Fruit fly (Drosophila melanogaster) whole organism, embryonic: ENCODE results near the gene Tengl3.

ENCODE experiments used
- Aef1 ChIP-seq: fragments of 200-800 bp; sonication (Bioruptor generic); IDR thresholded peaks from 3 replicates; pipeline ENCODE4 v1.3.6; 2022; ENCODE audit warnings: missing biosample characterization, missing genetic modification characterization
- CG10431 ChIP-seq: fragments of 200-800 bp; sonication (Bioruptor generic); optimal IDR thresholded peaks from 3 replicates; lab custom pipeline; 2018; ENCODE audit warnings: missing biosample characterization, mild to moderate bottlenecking, missing genetic modification characterization
- CG11085 ChIP-seq: fragments of 200-800 bp; sonication (Bioruptor generic); IDR thresholded peaks from 2 replicates; pipeline ENCODE4 v1.3.6; 2022; ENCODE audit warnings: missing biosample characterization, missing genetic modification characterization
- CG11695 ChIP-seq: fragments of 200-800 bp; sonication (Bioruptor generic); IDR thresholded peaks from 3 replicates; pipeline ENCODE4 v1.3.6; 2022; ENCODE audit warnings: missing biosample characterization, missing genetic modification characterization
- CG11696 ChIP-seq: fragments of 200-800 bp; sonication (Bioruptor generic); IDR thresholded peaks from 2 replicates; pipeline ENCODE4 v1.3.6; 2022; ENCODE audit warnings: missing biosample characterization, missing genetic modification characterization
- CG12219 ChIP-seq: fragments of 200-800 bp; sonication (Bioruptor generic); optimal IDR thresholded peaks from 3 replicates; lab custom pipeline; 2018; ENCODE audit warnings: missing biosample characterization, mild to moderate bottlenecking, missing genetic modification characterization
- CG1233 ChIP-seq: fragments of 200-800 bp; sonication (Bioruptor generic); optimal IDR thresholded peaks from 4 replicates; lab custom pipeline; 2018; ENCODE audit warnings: missing biosample characterization, mild to moderate bottlenecking, missing genetic modification characterization
- CG1603 ChIP-seq: fragments of 200-800 bp; sonication (Bioruptor generic); optimal IDR thresholded peaks from 2 replicates; lab custom pipeline; 2019; ENCODE audit warnings: missing biosample characterization, mild to moderate bottlenecking, missing genetic modification characterization, moderate library complexity
- CG17385 ChIP-seq: fragments of 200-800 bp; sonication (Bioruptor generic); optimal IDR thresholded peaks from 3 replicates; lab custom pipeline; 2018; ENCODE audit warnings: missing biosample characterization, mild to moderate bottlenecking, missing genetic modification characterization
- CG17612 ChIP-seq: fragments of 200-800 bp; sonication (Bioruptor generic); IDR thresholded peaks from 2 replicates; pipeline ENCODE4 v1.3.6; 2022; ENCODE audit warnings: missing biosample characterization, missing genetic modification characterization
- CG18262 ChIP-seq: fragments of 200-800 bp; optimal IDR thresholded peaks from 3 replicates; lab custom pipeline; 2019; ENCODE audit warnings: missing biosample characterization, mild to moderate bottlenecking, missing genetic modification characterization, moderate library complexity
- CG32532 ChIP-seq: fragments of 200-800 bp; sonication (Bioruptor generic); IDR thresholded peaks from 2 replicates; pipeline ENCODE4 v1.3.6; 2022; ENCODE audit warnings: missing biosample characterization, missing genetic modification characterization
- CG4282 ChIP-seq: fragments of 200-800 bp; sonication (Bioruptor generic); optimal IDR thresholded peaks from 2 replicates; lab custom pipeline; 2016; ENCODE audit warnings: missing biosample characterization, missing genetic modification characterization
- CG4424 ChIP-seq: fragments of 200-800 bp; sonication (Bioruptor generic); optimal IDR thresholded peaks from 3 replicates; lab custom pipeline; 2016; ENCODE audit warnings: missing biosample characterization, missing genetic modification characterization
- CG6175 ChIP-seq: fragments of 200-800 bp; sonication (Bioruptor generic); IDR thresholded peaks from 3 replicates; pipeline ENCODE4 v1.3.6; 2022; ENCODE audit warnings: missing biosample characterization, missing genetic modification characterization
- CG8478 ChIP-seq: fragments of >200 bp; optimal IDR thresholded peaks from 2 replicates; lab custom pipeline; 2018
- CG8765 ChIP-seq: fragments of 200-800 bp; sonication (Bioruptor generic); IDR thresholded peaks from 2 replicates; pipeline ENCODE4 v1.3.6; 2022; ENCODE audit warnings: missing biosample characterization, missing genetic modification characterization
- CkIIα-i1 ChIP-seq: fragments of 200-800 bp; sonication (Bioruptor generic); IDR thresholded peaks from 2 replicates; pipeline ENCODE4 v1.3.6; 2022; ENCODE audit warnings: missing biosample characterization, missing genetic modification characterization
- Ets97D ChIP-seq: fragments of 200-800 bp; sonication (Bioruptor generic); optimal IDR thresholded peaks from 3 replicates; lab custom pipeline; 2016; ENCODE audit warnings: missing biosample characterization, missing genetic modification characterization
- GATAe ChIP-seq: fragments of 200-800 bp; sonication (Bioruptor generic); conservative IDR thresholded peaks from 2 replicates; pipeline ENCODE4 v1.3.6; 2022; ENCODE audit warnings: missing biosample characterization, missing genetic modification characterization
- Gug ChIP-seq: fragments of 200-800 bp; sonication (Bioruptor generic); IDR thresholded peaks from 4 replicates; pipeline ENCODE4 v1.3.6; 2022; ENCODE audit warnings: missing biosample characterization, missing genetic modification characterization
- H2.0 ChIP-seq: fragments of 200-800 bp; sonication (Bioruptor generic); IDR thresholded peaks from 2 replicates; pipeline ENCODE4 v1.3.6; 2022; ENCODE audit warnings: missing biosample characterization, missing genetic modification characterization
- Hr3 ChIP-seq: fragments of 200-800 bp; sonication (Bioruptor generic); optimal IDR thresholded peaks from 3 replicates; lab custom pipeline; 2016; ENCODE audit warnings: missing biosample characterization, missing genetic modification characterization
- Hsf ChIP-seq: fragments of 200-800 bp; sonication (Bioruptor generic); optimal IDR thresholded peaks from 3 replicates; lab custom pipeline; 2016; ENCODE audit warnings: missing biosample characterization, missing genetic modification characterization
- Lim3 ChIP-seq: fragments of 200-800 bp; sonication (Bioruptor generic); IDR thresholded peaks from 2 replicates; pipeline ENCODE4 v1.3.6; 2022; ENCODE audit warnings: missing biosample characterization, missing genetic modification characterization
- Mad ChIP-seq: fragments of 200-800 bp; sonication (Bioruptor generic); optimal IDR thresholded peaks from 2 replicates; lab custom pipeline; 2016; ENCODE audit warnings: missing biosample characterization, missing genetic modification characterization
- Mrtf ChIP-seq: fragments of 200-800 bp; sonication (Bioruptor generic); IDR thresholded peaks from 3 replicates; pipeline ENCODE4 v1.3.6; 2022; ENCODE audit warnings: missing biosample characterization, missing genetic modification characterization
- Opbp ChIP-seq: fragments of 200-800 bp; sonication (Bioruptor generic); IDR thresholded peaks from 3 replicates; pipeline ENCODE4 v1.3.6; 2022; ENCODE audit warnings: missing biosample characterization, missing genetic modification characterization; ENCODE audit not compliant: partially characterized antibody
- Pdp1 ChIP-seq, 2 experiments: fragments of 200-800 bp; sonication (Bioruptor generic); optimal IDR thresholded peaks; 3 replicates each; lab custom pipeline; 2016; ENCODE audit warnings: missing biosample characterization in 2 of 2, missing genetic modification characterization in 2 of 2, mild to moderate bottlenecking in 1 of 2, moderate library complexity in 1 of 2
- ac ChIP-seq: fragments of 200-800 bp; sonication (Bioruptor generic); optimal IDR thresholded peaks from 3 replicates; lab custom pipeline; 2017; ENCODE audit warnings: missing biosample characterization, mild to moderate bottlenecking, missing genetic modification characterization
- ash1 ChIP-seq: fragments of 200-800 bp; sonication (Bioruptor generic); optimal IDR thresholded peaks from 2 replicates; lab custom pipeline; 2018; ENCODE audit warnings: missing biosample characterization, mild to moderate bottlenecking, missing genetic modification characterization
- crc ChIP-seq: fragments of 200-800 bp; sonication (Bioruptor generic); optimal IDR thresholded peaks from 2 replicates; lab custom pipeline; 2016; ENCODE audit warnings: missing biosample characterization, missing genetic modification characterization
- emc ChIP-seq: fragments of 200-800 bp; sonication (Bioruptor generic); optimal IDR thresholded peaks from 2 replicates; lab custom pipeline; 2016; ENCODE audit warnings: missing biosample characterization, missing genetic modification characterization
- lov ChIP-seq, 2 experiments: fragments of 200-800 bp in 1 of 2; fragments of >200 bp in 1 of 2; sonication (Bioruptor generic) in 1 of 2; IDR thresholded peaks in 1 of 2; optimal IDR thresholded peaks in 1 of 2; 2 replicates in 1 of 2; 3 replicates in 1 of 2; pipeline versions ENCODE4 v1.3.6 to Lab custom; 2017 to 2022; ENCODE audit warnings: missing biosample characterization in 1 of 2, missing genetic modification characterization in 1 of 2
- mirr ChIP-seq: fragments of 200-800 bp; sonication (Bioruptor generic); optimal IDR thresholded peaks from 3 replicates; lab custom pipeline; 2018; ENCODE audit warnings: missing biosample characterization, mild to moderate bottlenecking, missing genetic modification characterization
- nerfin-1 ChIP-seq: fragments of 200-800 bp; sonication (Bioruptor generic); optimal IDR thresholded peaks from 3 replicates; lab custom pipeline; 2019; ENCODE audit warnings: missing biosample characterization, mild to moderate bottlenecking, missing genetic modification characterization, moderate library complexity
- p53 ChIP-seq: fragments of 200-800 bp; sonication (Bioruptor generic); optimal IDR thresholded peaks from 2 replicates; lab custom pipeline; 2016; ENCODE audit warnings: missing biosample characterization, missing genetic modification characterization
- pnt ChIP-seq: fragments of 200-800 bp; sonication (Bioruptor generic); optimal IDR thresholded peaks from 3 replicates; lab custom pipeline; 2016; ENCODE audit warnings: missing biosample characterization, missing genetic modification characterization
- prd ChIP-seq, 3 experiments: fragments of >200 bp in 2 of 3; fragments of 200-800 bp in 1 of 3; sonication (Bioruptor generic) in 1 of 3; optimal IDR thresholded peaks in 2 of 3; IDR thresholded peaks in 1 of 3; 2 replicates in 2 of 3; 3 replicates in 1 of 3; pipeline versions ENCODE4 v1.3.6 to Lab custom; 2017 to 2022; ENCODE audit warnings: missing biosample characterization in 1 of 3, missing genetic modification characterization in 1 of 3
- pzg ChIP-seq: fragments of 200-800 bp; sonication (Bioruptor generic); optimal IDR thresholded peaks from 3 replicates; lab custom pipeline; 2018; ENCODE audit warnings: missing biosample characterization, mild to moderate bottlenecking, missing genetic modification characterization, moderate library complexity
- ro ChIP-seq: fragments of 200-800 bp; sonication (Bioruptor generic); IDR thresholded peaks from 2 replicates; pipeline ENCODE4 v1.3.6; 2022; ENCODE audit warnings: missing biosample characterization, missing genetic modification characterization
- sc ChIP-seq, 3 experiments: fragments of >200 bp in 2 of 3; fragments of 200-800 bp in 1 of 3; sonication (Bioruptor generic) in 1 of 3; optimal IDR thresholded peaks; 2 replicates in 2 of 3; 3 replicates in 1 of 3; lab custom pipeline; 2017; ENCODE audit warnings: mild to moderate bottlenecking in 1 of 3, missing biosample characterization in 1 of 3, missing genetic modification characterization in 1 of 3, missing genetic modification reagents in 1 of 3
- sima ChIP-seq: fragments of 200-800 bp; sonication (Bioruptor generic); optimal IDR thresholded peaks from 2 replicates; lab custom pipeline; 2016; ENCODE audit warnings: missing biosample characterization, missing genetic modification characterization
- sisA ChIP-seq: fragments of 200-800 bp; sonication (Bioruptor generic); IDR thresholded peaks from 2 replicates; pipeline ENCODE4 v1.3.6; 2022; ENCODE audit warnings: missing biosample characterization, missing genetic modification characterization
- tll ChIP-seq, 2 experiments: fragments of 200-800 bp in 1 of 2; fragments of >200 bp in 1 of 2; sonication (Bioruptor generic) in 1 of 2; optimal IDR thresholded peaks; 2 replicates each; lab custom pipeline; 2017 to 2019; ENCODE audit warnings: missing biosample characterization in 2 of 2, missing genetic modification characterization in 2 of 2, mild to moderate bottlenecking in 1 of 2, moderate library complexity in 1 of 2
- wor ChIP-seq: fragments of 200-800 bp; sonication (Bioruptor generic); IDR thresholded peaks from 2 replicates; pipeline ENCODE4 v1.3.6; 2022; ENCODE audit warnings: missing biosample characterization, missing genetic modification characterization
- zen ChIP-seq: fragments of 200-800 bp; sonication (Bioruptor generic); optimal IDR thresholded peaks from 3 replicates; lab custom pipeline; 2018; ENCODE audit warnings: missing biosample characterization, mild to moderate bottlenecking, missing genetic modification characterization, moderate library complexity
- zf30C ChIP-seq: fragments of 200-800 bp; sonication (Bioruptor generic); optimal IDR thresholded peaks from 3 replicates; lab custom pipeline; 2018; ENCODE audit warnings: missing biosample characterization, mild to moderate bottlenecking, missing genetic modification characterization

The Tengl3 gene

DNA sequence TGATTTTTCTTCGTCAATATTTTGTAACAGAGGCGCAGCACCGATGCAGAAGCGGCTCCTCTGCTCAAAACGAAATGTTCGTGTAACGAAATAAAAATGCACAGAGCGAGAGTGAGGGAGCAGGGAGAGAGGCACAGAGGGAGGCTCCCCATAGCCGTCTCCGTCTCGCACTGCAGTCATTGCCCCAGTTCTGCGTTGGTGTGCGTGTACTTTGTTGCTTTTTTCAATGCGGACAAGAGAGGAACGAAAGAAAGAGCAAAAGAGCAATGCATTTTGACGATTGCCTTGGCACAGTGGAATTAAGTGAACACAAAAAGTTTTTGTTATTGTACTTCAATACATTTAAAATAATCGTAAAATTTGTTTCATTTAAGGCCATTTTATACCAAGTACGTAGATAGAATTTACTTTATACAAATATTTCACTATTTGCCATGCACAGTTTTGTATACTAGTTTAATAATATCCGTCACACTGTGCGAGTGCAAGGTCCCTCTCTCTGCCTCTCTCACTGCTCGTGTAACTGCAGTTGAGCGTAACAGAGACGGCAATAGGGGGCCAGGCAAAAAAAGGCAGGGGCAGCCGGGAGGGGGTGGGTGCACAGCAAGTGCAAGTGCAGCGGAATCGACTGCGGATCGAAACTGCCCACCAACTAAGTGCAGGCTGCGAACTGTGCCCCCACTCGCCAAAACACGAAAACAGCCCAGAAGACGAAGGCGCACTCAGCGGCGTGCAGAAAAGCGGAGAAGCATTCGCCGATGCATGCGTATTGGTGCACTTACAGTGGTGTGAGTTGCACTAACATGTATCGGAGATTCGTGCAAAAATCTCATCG, 35.8 kb downstream of the Tengl3 start:
- peak; percentile 89 for TF ChIP-seq CG11085 (GFP tag; lab: Robert Waterston, UW)
- TF ChIP-seq Gug (GFP tag; lab: Robert Waterston, UW), result peak; percentile 96
- no peak for TF ChIP-seq pzg
- peak; percentile 95 for TF ChIP-seq CG11696 (GFP tag; lab: Robert Waterston, UW)
- TF ChIP-seq prd (optimal IDR thresholded peaks at IDR 0.05; lab: Kevin White, UChicago), result no peak
- TF ChIP-seq prd (GFP tag; IDR thresholded peaks at IDR 0.05; lab: Robert Waterston, UW), result peak; percentile 99
- peak; percentile 91 for TF ChIP-seq p53
- TF ChIP-seq crc, result peak; percentile 96
- TF ChIP-seq ro, result peak; percentile 99
- peak; percentile 97 for TF ChIP-seq Mrtf
- TF ChIP-seq Lim3 (GFP tag; lab: Robert Waterston, UW), result peak; percentile 98
- peak; percentile 66 for TF ChIP-seq emc (GFP tag; lab: Kevin White, UChicago)
- peak; percentile 92 for TF ChIP-seq Ets97D (GFP tag; lab: Kevin White, UChicago)
- peak; percentile 95 for TF ChIP-seq CG17612 (GFP tag; lab: Robert Waterston, UW)
- peak; percentile 99 for TF ChIP-seq CG8765 (GFP tag; lab: Robert Waterston, UW)
- TF ChIP-seq Hsf (GFP tag; lab: Kevin White, UChicago), result peak; percentile 98
- peak; percentile 74; the same call in 1 of the 2 replicates for TF ChIP-seq CkIIα-i1 (GFP tag; lab: Robert Waterston, UW)
- peak; percentile 99 for TF ChIP-seq wor
- TF ChIP-seq CG1233 (GFP tag; lab: Kevin White, UChicago), result peak; percentile 98
- peak; percentile 90 for TF ChIP-seq sima (GFP tag; lab: Kevin White, UChicago)
- TF ChIP-seq CG12219 (GFP tag; lab: Kevin White, UChicago), result peak; percentile 99
- TF ChIP-seq CG10431 (GFP tag; lab: Kevin White, UChicago), result peak; percentile 98
- peak; percentile 64; the same call in 2 of the 3 replicates for TF ChIP-seq Opbp (GFP tag; lab: Robert Waterston, UW)
- TF ChIP-seq ac, result peak; percentile 99
- TF ChIP-seq CG8478 (lab: Kevin White, UChicago), result peak; percentile 77
- peak; percentile 100 for TF ChIP-seq CG18262 (tag; lab: Kevin White, UChicago)
- peak; percentile 97 to 98 for TF ChIP-seq Pdp1 (GFP tag; optimal IDR thresholded peaks at IDR 0.05; lab: Kevin White, UChicago)
- TF ChIP-seq CG32532 (GFP tag; lab: Robert Waterston, UW), result peak; percentile 85
- peak; percentile 99 for TF ChIP-seq CG1603 (tag; lab: Kevin White, UChicago)
- peak; percentile 3 for TF ChIP-seq zf30C (GFP tag; lab: Kevin White, UChicago)
- TF ChIP-seq zen (tag; lab: Kevin White, UChicago), result peak; percentile 99
- peak; percentile 98 for TF ChIP-seq Hr3 (GFP tag; lab: Kevin White, UChicago)
- TF ChIP-seq CG6175 (GFP tag; lab: Robert Waterston, UW), result peak; percentile 77
- TF ChIP-seq tll (GFP tag; optimal IDR thresholded peaks at IDR 0.05; lab: Kevin White, UChicago), result peak in 1 of 2 experiments; percentile 90
- TF ChIP-seq nerfin-1 (tag; lab: Kevin White, UChicago), result peak; percentile 98
- peak; percentile 99 for TF ChIP-seq H2.0 (GFP tag; lab: Robert Waterston, UW)
- peak; percentile 98 for TF ChIP-seq CG11695
- TF ChIP-seq GATAe, result 0 out of 2 replicates have a peak, but pooled peaks have one; percentile 22
- TF ChIP-seq sisA (GFP tag; lab: Robert Waterston, UW), result peak; percentile 99
- peak; percentile 95 for TF ChIP-seq Aef1 (GFP tag; lab: Robert Waterston, UW)
- peak; percentile 99 for TF ChIP-seq CG4282 (GFP tag; lab: Kevin White, UChicago)
- peak; percentile 8 for TF ChIP-seq mirr (GFP tag; lab: Kevin White, UChicago)
- no peak for TF ChIP-seq sc (optimal IDR thresholded peaks at IDR 0.05; lab: Kevin White, UChicago)
- TF ChIP-seq sc (GFP tag; optimal IDR thresholded peaks at IDR 0.05; lab: Kevin White, UChicago), result peak; percentile 100
- peak; percentile 98 for TF ChIP-seq Mad (GFP tag; lab: Kevin White, UChicago)
- TF ChIP-seq ash1 (GFP tag; lab: Kevin White, UChicago), result peak; percentile 23
- TF ChIP-seq CG4424 (GFP tag; lab: Kevin White, UChicago), result peak; percentile 99
- peak; percentile 98 for TF ChIP-seq pnt (GFP tag; lab: Kevin White, UChicago)
- TF ChIP-seq lov (optimal IDR thresholded peaks at IDR 0.05; lab: Kevin White, UChicago), result no peak
- TF ChIP-seq lov (GFP tag; IDR thresholded peaks at IDR 0.05; lab: Robert Waterston, UW), result peak; percentile 100
- peak; percentile 97 for TF ChIP-seq CG17385 (GFP tag; lab: Kevin White, UChicago)
